Worm (Caenorhabditis elegans): Measurements from ENCODE around the gene pmp-2.

Gene pmp-2

DNA sequence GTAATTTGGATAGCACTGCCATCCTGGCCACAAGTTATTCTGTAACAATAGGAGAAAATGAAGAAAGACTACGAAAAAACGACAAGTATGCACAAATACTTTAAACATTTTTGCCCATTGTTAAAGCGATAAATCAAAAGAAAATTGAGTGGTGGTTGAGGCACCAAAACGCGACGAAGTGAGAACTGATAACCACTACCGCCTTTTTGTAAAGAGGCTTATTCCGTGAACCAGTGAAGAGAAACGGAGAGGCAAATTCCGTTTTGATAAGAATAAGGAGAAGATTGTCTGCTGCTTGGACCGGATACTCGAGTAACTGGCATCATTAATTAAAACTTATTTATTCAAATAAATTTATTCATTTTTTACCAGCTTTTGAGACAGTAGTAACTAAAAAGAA lies 3.9 kb downstream of the pmp-2 start, which contains the start of gene pmp-1 (continued):
- TF ChIP-seq daf-12 (tag; optimal IDR thresholded peaks at IDR 0.05) (no peak), dmd-9 (GFP tag; IDR thresholded peaks at IDR 0.05) (no peak), gei-8 (GFP tag; optimal IDR thresholded peaks at IDR 0.05) (no peak), spr-3 (GFP tag; optimal IDR thresholded peaks at IDR 0.05) (no peak), F44E2.7 (GFP tag; IDR thresholded peaks at IDR 0.05) (no peak), F10B5.3 (tag; optimal IDR thresholded peaks at IDR 0.05) (no peak), ceh-20 (GFP tag; IDR thresholded peaks at IDR 0.05) (peak; percentile 44; the same call in 1 of the 2 replicates), hlh-11 (tag; optimal IDR thresholded peaks at IDR 0.05) (peak; percentile 39), lin-39 (tag; optimal IDR thresholded peaks at IDR 0.05) (no peak), unc-130 (GFP tag; optimal IDR thresholded peaks at IDR 0.05) (no peak), hmg-1.1 (GFP tag; IDR thresholded peaks at IDR 0.05) (no peak), nhr-237 (tag; optimal IDR thresholded peaks at IDR 0.05) (no peak), lin-38 (GFP tag; IDR thresholded peaks at IDR 0.05) (no peak), dmd-6 (GFP tag; IDR thresholded peaks at IDR 0.05) (peak; percentile 54), daf-19 (GFP tag; conservative IDR thresholded peaks at IDR 0.05) (no peak), sdz-12 (GFP tag; optimal IDR thresholded peaks at IDR 0.05) (no peak), mes-2 (tag; optimal IDR thresholded peaks at IDR 0.05; ENCODE audit: poor library complexity, severe bottlenecking) (no peak), unc-39 (tag; optimal IDR thresholded peaks at IDR 0.05) (no peak), ceh-82 (tag; optimal IDR thresholded peaks at IDR 0.05) (no peak), ama-1 (optimal IDR thresholded peaks at IDR 0.05) (no peak), nhr-25 (tag; optimal IDR thresholded peaks at IDR 0.05; ENCODE audit: borderline replicate concordance, insufficient read depth) (no peak), mxl-3 (GFP tag; optimal IDR thresholded peaks at IDR 0.05) (no peak), ces-1 (GFP tag; optimal IDR thresholded peaks at IDR 0.05) (no peak), tag-97 (GFP tag; IDR thresholded peaks at IDR 0.05) (no peak), set-16 (GFP tag; IDR thresholded peaks at IDR 0.05) (no peak), hlh-30 (tag; optimal IDR thresholded peaks at IDR 0.05; ENCODE audit: insufficient read depth) (no peak)

DNA sequence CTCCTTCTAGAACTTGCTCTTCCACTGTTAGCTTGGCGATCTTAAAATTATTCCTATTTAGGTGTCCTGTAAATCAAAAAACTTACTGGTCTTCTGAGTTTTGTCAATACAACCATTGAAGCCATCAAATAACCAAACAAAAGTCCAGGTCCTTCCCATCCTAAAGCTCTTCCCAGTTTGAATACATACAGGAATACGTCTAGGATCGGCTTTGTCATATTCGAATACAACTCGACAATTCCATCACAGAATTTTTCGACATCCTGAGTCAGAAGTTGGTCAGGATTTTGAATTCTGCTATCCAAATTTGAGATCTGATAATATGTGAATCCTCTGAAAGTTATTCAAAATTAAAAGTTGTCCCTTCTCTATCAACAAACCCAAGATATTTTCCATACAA lies 5.3 kb downstream of the pmp-2 start:
- no peak for TF ChIP-seq unc-39 (tag; optimal IDR thresholded peaks at IDR 0.05)
- TF ChIP-seq aha-1 (tag) = peak; percentile 63

DNA sequence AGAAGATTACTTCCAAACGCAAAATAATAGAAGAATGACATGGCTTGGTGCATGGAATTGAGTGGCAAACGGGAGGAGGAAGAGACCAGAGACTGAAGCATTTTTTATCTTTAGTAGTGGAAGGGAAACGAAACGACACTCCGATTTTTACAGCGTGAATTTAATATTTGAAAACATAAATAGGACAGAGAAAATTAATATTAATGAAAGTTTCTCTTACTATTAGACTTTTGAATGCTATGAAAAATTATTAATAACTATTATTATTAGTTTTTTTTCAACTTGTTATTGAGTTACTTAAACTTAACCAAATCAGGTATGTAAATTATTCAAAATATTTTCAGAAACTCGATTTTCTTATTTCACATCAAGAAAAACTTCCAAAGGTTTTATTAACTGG lies 7.5 kb downstream of the pmp-2 start, which contains the start of gene C44B7.7:
Gene C44B7.7 (minus strand): TSS at position 101 of the 400 bp plus-strand sequence.
- TF ChIP-seq ZK546.5 (tag; optimal IDR thresholded peaks at IDR 0.05) = no peak
- no peak for TF ChIP-seq set-16 (GFP tag; IDR thresholded peaks at IDR 0.05)
- no peak for TF ChIP-seq F37D6.2 (tag; optimal IDR thresholded peaks at IDR 0.05)
- TF ChIP-seq skn-1 (tag; optimal IDR thresholded peaks at IDR 0.05) = no peak
- TF ChIP-seq ztf-7 (tag; optimal IDR thresholded peaks at IDR 0.05) = no peak
- no peak for TF ChIP-seq hmg-1.1 (GFP tag; IDR thresholded peaks at IDR 0.05)
- no peak for TF ChIP-seq lsy-2 (tag; optimal IDR thresholded peaks at IDR 0.05)
- TF ChIP-seq T20F7.1 (GFP tag; optimal IDR thresholded peaks at IDR 0.05) = no peak
- no peak for TF ChIP-seq unc-62 (GFP tag; optimal IDR thresholded peaks at IDR 0.05 in 1 of 2)
- no peak for TF ChIP-seq unc-62 (tag; optimal IDR thresholded peaks at IDR 0.05)

DNA sequence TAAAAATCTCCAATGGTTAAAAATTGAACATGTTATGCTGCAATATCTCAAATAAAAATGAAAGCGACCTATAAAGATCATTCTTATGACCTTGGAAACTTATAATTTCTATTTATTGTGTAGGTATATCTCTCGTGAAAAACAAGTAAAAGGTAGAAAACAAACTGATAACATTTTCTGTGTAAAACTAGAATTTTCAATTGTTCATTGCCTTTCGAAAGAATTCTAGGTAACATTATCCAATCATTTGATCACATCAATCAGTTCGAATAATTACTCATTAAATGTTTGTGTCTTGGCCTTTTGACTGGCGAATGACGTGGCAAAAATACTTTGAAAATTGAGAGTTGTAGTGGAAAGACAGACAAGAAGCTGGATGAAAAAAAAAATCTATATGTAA lies 9.7 kb downstream of the pmp-2 start:
- TF ChIP-seq mxl-2 (GFP tag; conservative IDR thresholded peaks at IDR 0.05) (no peak), nhr-28 (tag; optimal IDR thresholded peaks at IDR 0.05) (peak; percentile 26)

Data from whole organism, L4 larva.